Fruit fly (Drosophila melanogaster) whole organism, embryonic: Measurements from ENCODE around the gene CG13364.

Source experiments
- ATbp ChIP-seq: fragments of 200-800 bp; sonication (Bioruptor generic); optimal IDR thresholded peaks from 2 replicates; lab custom pipeline; 2017; ENCODE audit warnings: missing biosample characterization, mild to moderate bottlenecking, missing genetic modification characterization, missing genetic modification reagents
- Awh ChIP-seq: fragments of 200-800 bp; sonication (Bioruptor generic); IDR thresholded peaks from 2 replicates; pipeline ENCODE4, ENCODE4 v1.3.6; 2022; ENCODE audit warnings: missing biosample characterization, missing genetic modification characterization
- CG11247 ChIP-seq: fragments of 200-800 bp; sonication (Bioruptor generic); IDR thresholded peaks from 2 replicates; pipeline ENCODE4 v1.3.6; 2022; ENCODE audit warnings: missing biosample characterization, missing genetic modification characterization
- CG11398 ChIP-seq: fragments of 200-800 bp; sonication (Bioruptor generic); optimal IDR thresholded peaks from 2 replicates; lab custom pipeline; 2016; ENCODE audit warnings: missing biosample characterization, missing genetic modification characterization
- CG13424 ChIP-seq: fragments of 200-800 bp; sonication (Bioruptor generic); optimal IDR thresholded peaks from 2 replicates; lab custom pipeline; 2019; ENCODE audit warnings: missing biosample characterization, mild to moderate bottlenecking, missing genetic modification characterization, moderate library complexity
- CG14965 ChIP-seq: fragments of 200-800 bp; sonication (Bioruptor generic); optimal IDR thresholded peaks from 2 replicates; lab custom pipeline; 2016; ENCODE audit warnings: missing biosample characterization, missing genetic modification characterization, borderline replicate concordance
- CG1602 ChIP-seq: fragments of 200-800 bp; sonication (Bioruptor generic); optimal IDR thresholded peaks from 3 replicates; lab custom pipeline; 2016; ENCODE audit warnings: missing biosample characterization, missing genetic modification characterization
- CG1647 ChIP-seq: fragments of 200-800 bp; sonication (Bioruptor generic); optimal IDR thresholded peaks from 3 replicates; lab custom pipeline; 2016; ENCODE audit warnings: missing biosample characterization, missing genetic modification characterization
- CG17612 ChIP-seq: fragments of 200-800 bp; sonication (Bioruptor generic); IDR thresholded peaks from 2 replicates; pipeline ENCODE4 v1.3.6; 2022; ENCODE audit warnings: missing biosample characterization, missing genetic modification characterization
- CG18011 ChIP-seq: fragments of 200-800 bp; sonication (Bioruptor generic); optimal IDR thresholded peaks from 2 replicates; lab custom pipeline; 2017; ENCODE audit warnings: missing biosample characterization, missing genetic modification characterization, mild to moderate bottlenecking, moderate library complexity, missing genotype
- CG18476 ChIP-seq: fragments of 200-800 bp; sonication (Bioruptor generic); optimal IDR thresholded peaks from 2 replicates; lab custom pipeline; 2016; ENCODE audit warnings: missing biosample characterization, mild to moderate bottlenecking, missing genetic modification characterization
- CG18619 ChIP-seq: fragments of 200-800 bp; sonication (Bioruptor generic); optimal IDR thresholded peaks from 3 replicates; lab custom pipeline; 2017; ENCODE audit warnings: missing biosample characterization, mild to moderate bottlenecking, missing genetic modification characterization
- CG2129 ChIP-seq: fragments of 200-800 bp; sonication (Bioruptor generic); IDR thresholded peaks from 2 replicates; pipeline ENCODE4 v1.3.6; 2022; ENCODE audit warnings: missing biosample characterization, missing genetic modification characterization; ENCODE audit not compliant: partially characterized antibody
- CG2678 ChIP-seq: fragments of 200-800 bp; sonication (Bioruptor generic); optimal IDR thresholded peaks from 3 replicates; lab custom pipeline; 2019; ENCODE audit warnings: missing biosample characterization, mild to moderate bottlenecking, missing genetic modification characterization, moderate library complexity
- CG34422 ChIP-seq: fragments of 200-800 bp; sonication (Bioruptor generic); IDR thresholded peaks from 3 replicates; pipeline ENCODE4 v1.3.6; 2022; ENCODE audit warnings: missing biosample characterization, missing genetic modification characterization
- CG6254 ChIP-seq: fragments of 200-800 bp; sonication (Bioruptor generic); optimal IDR thresholded peaks from 3 replicates; lab custom pipeline; 2017; ENCODE audit warnings: mild to moderate bottlenecking, missing biosample characterization, missing genetic modification reagents, missing genetic modification characterization
- CG7271 ChIP-seq: fragments of 200-800 bp; sonication (Bioruptor generic); optimal IDR thresholded peaks from 2 replicates; lab custom pipeline; 2018; ENCODE audit warnings: missing biosample characterization, mild to moderate bottlenecking, missing genetic modification characterization, moderate library complexity
- CG9932 ChIP-seq: fragments of 200-800 bp; sonication (Bioruptor generic); IDR thresholded peaks from 2 replicates; pipeline ENCODE4 v1.3.6; 2022; ENCODE audit warnings: missing biosample characterization, missing genetic modification characterization
- CrebB ChIP-seq: fragments of 200-800 bp; sonication (Bioruptor generic); optimal IDR thresholded peaks from 3 replicates; lab custom pipeline; 2018; ENCODE audit warnings: missing biosample characterization, mild to moderate bottlenecking, missing genetic modification characterization
- ERR ChIP-seq: fragments of 200-800 bp; sonication (Bioruptor generic); optimal IDR thresholded peaks from 2 replicates; lab custom pipeline; 2016; ENCODE audit warnings: missing biosample characterization, missing genetic modification characterization
- Hmr ChIP-seq: fragments of 200-800 bp; sonication (Bioruptor generic); optimal IDR thresholded peaks from 3 replicates; lab custom pipeline; 2017; ENCODE audit warnings: mild to moderate bottlenecking, missing biosample characterization, missing genetic modification reagents, missing genetic modification characterization
- Lim3 ChIP-seq: fragments of 200-800 bp; sonication (Bioruptor generic); IDR thresholded peaks from 2 replicates; pipeline ENCODE4 v1.3.6; 2022; ENCODE audit warnings: missing biosample characterization, missing genetic modification characterization
- MBD-R2 ChIP-seq: fragments of 200-800 bp; sonication (Bioruptor generic); IDR thresholded peaks from 2 replicates; pipeline ENCODE4 v1.3.6; 2022; ENCODE audit warnings: missing biosample characterization, missing genetic modification characterization
- Mrtf ChIP-seq: fragments of 200-800 bp; sonication (Bioruptor generic); IDR thresholded peaks from 3 replicates; pipeline ENCODE4 v1.3.6; 2022; ENCODE audit warnings: missing biosample characterization, missing genetic modification characterization
- NC2α ChIP-seq: fragments of 200-800 bp; sonication (Bioruptor generic); optimal IDR thresholded peaks from 2 replicates; lab custom pipeline; 2016; ENCODE audit warnings: missing biosample characterization, missing genetic modification characterization
- Oaz ChIP-seq: fragments of 200-800 bp; sonication (Bioruptor generic); IDR thresholded peaks from 2 replicates; pipeline ENCODE4 v1.3.6; 2022; ENCODE audit warnings: missing biosample characterization, missing genetic modification characterization
- Oli ChIP-seq: fragments of 200-800 bp; sonication (Bioruptor generic); optimal IDR thresholded peaks from 2 replicates; lab custom pipeline; 2018; ENCODE audit warnings: missing biosample characterization, mild to moderate bottlenecking, missing genetic modification characterization, moderate library complexity
- Rx ChIP-seq: fragments of 200-800 bp; sonication (Bioruptor generic); IDR thresholded peaks from 2 replicates; pipeline ENCODE4 v1.3.6; 2022; ENCODE audit warnings: missing biosample characterization, missing genetic modification characterization
- Sin3A ChIP-seq: fragments of >200 bp; optimal IDR thresholded peaks from 2 replicates; lab custom pipeline; 2018
- Sox102F ChIP-seq: fragments of 200-800 bp; sonication (Bioruptor generic); optimal IDR thresholded peaks from 2 replicates; lab custom pipeline; 2018; ENCODE audit warnings: missing biosample characterization, mild to moderate bottlenecking, missing genetic modification characterization, moderate library complexity
- Sry-δ ChIP-seq: fragments of 200-800 bp; sonication (Bioruptor generic); optimal IDR thresholded peaks from 2 replicates; lab custom pipeline; 2016; ENCODE audit warnings: missing biosample characterization, missing genetic modification characterization
- bbx ChIP-seq: fragments of 200-800 bp; sonication (Bioruptor generic); IDR thresholded peaks from 2 replicates; pipeline ENCODE4 v1.3.6; 2022; ENCODE audit warnings: missing biosample characterization, missing genetic modification characterization; ENCODE audit not compliant: partially characterized antibody
- croc ChIP-seq: fragments of 200-800 bp; sonication (Bioruptor generic); conservative IDR thresholded peaks from 3 replicates; pipeline ENCODE4 v1.3.6; 2022; ENCODE audit warnings: missing biosample characterization, missing genetic modification characterization
- crol ChIP-seq: fragments of 200-800 bp; sonication (Bioruptor generic); IDR thresholded peaks from 2 replicates; pipeline ENCODE4 v1.3.6; 2022; ENCODE audit warnings: missing biosample characterization, missing genetic modification characterization
- dpn ChIP-seq, 2 experiments: fragments of 200-800 bp; sonication (Bioruptor generic); optimal IDR thresholded peaks; 3 replicates each; lab custom pipeline; 2016; ENCODE audit warnings: missing biosample characterization in 2 of 2, missing genetic modification characterization in 2 of 2
- eve ChIP-seq, 2 experiments: fragments of >200 bp; optimal IDR thresholded peaks; 2 replicates each; lab custom pipeline; 2017; ENCODE audit warnings: missing biosample characterization in 2 of 2, missing genetic modification characterization in 2 of 2
- exex ChIP-seq: fragments of 200-800 bp; sonication (Bioruptor generic); optimal IDR thresholded peaks from 4 replicates; lab custom pipeline; 2018; ENCODE audit warnings: missing biosample characterization, mild to moderate bottlenecking, missing genetic modification characterization, moderate library complexity
- grn ChIP-seq: fragments of 200-800 bp; sonication (Bioruptor generic); optimal IDR thresholded peaks from 3 replicates; lab custom pipeline; 2017; ENCODE audit warnings: missing biosample characterization, missing genetic modification characterization
- gsb ChIP-seq: fragments of 200-800 bp; sonication (Bioruptor generic); IDR thresholded peaks from 2 replicates; pipeline ENCODE4 v1.3.6; 2022; ENCODE audit warnings: missing biosample characterization, missing genetic modification characterization
- gsb-n ChIP-seq: fragments of 200-800 bp; sonication (Bioruptor generic); optimal IDR thresholded peaks from 3 replicates; lab custom pipeline; 2018; ENCODE audit warnings: missing biosample characterization, mild to moderate bottlenecking, missing genetic modification characterization
- ken ChIP-seq: fragments of 200-800 bp; sonication (Bioruptor generic); IDR thresholded peaks from 3 replicates; pipeline ENCODE4 v1.3.6; 2022; ENCODE audit warnings: missing biosample characterization, missing genetic modification characterization
- nerfin-2 ChIP-seq: fragments of 200-800 bp; sonication (Bioruptor generic); IDR thresholded peaks from 2 replicates; pipeline ENCODE4 v1.3.6; 2022; ENCODE audit warnings: missing biosample characterization, missing genetic modification characterization; ENCODE audit not compliant: partially characterized antibody
- pan ChIP-seq, 4 experiments: fragments of >200 bp in 3 of 4; fragments of 200-800 bp in 1 of 4; sonication (Bioruptor generic) in 1 of 4; optimal IDR thresholded peaks in 3 of 4; IDR thresholded peaks in 1 of 4; 2 replicates each; pipeline versions ENCODE4 v1.3.6 to Lab custom; 2017 to 2022; ENCODE audit warnings: missing biosample characterization in 2 of 4, missing genetic modification characterization in 2 of 4, mixed read lengths in 1 of 4
- phol ChIP-seq: fragments of 200-800 bp; sonication (Bioruptor generic); optimal IDR thresholded peaks from 3 replicates; lab custom pipeline; 2018; ENCODE audit warnings: missing biosample characterization, mild to moderate bottlenecking, missing genetic modification characterization, moderate library complexity
- pnt ChIP-seq: fragments of 200-800 bp; sonication (Bioruptor generic); optimal IDR thresholded peaks from 3 replicates; lab custom pipeline; 2016; ENCODE audit warnings: missing biosample characterization, missing genetic modification characterization
- sens ChIP-seq: fragments of 200-800 bp; sonication (Bioruptor generic); peaks from one replicate; lab custom pipeline; 2016; ENCODE audit warnings: missing biosample characterization, missing genetic modification characterization
- slbo ChIP-seq: fragments of 200-800 bp; sonication (Bioruptor generic); IDR thresholded peaks from 2 replicates; pipeline ENCODE4 v1.3.6; 2022; ENCODE audit warnings: missing biosample characterization, missing genetic modification characterization
- slou ChIP-seq: fragments of 200-800 bp; sonication (Bioruptor generic); optimal IDR thresholded peaks from 3 replicates; lab custom pipeline; 2016; ENCODE audit warnings: missing biosample characterization, missing genetic modification characterization
- z ChIP-seq: fragments of 200-800 bp; sonication (Bioruptor generic); IDR thresholded peaks from 3 replicates; pipeline ENCODE4 v1.3.6; 2022; ENCODE audit warnings: missing biosample characterization, missing genetic modification characterization
- zen ChIP-seq: fragments of 200-800 bp; sonication (Bioruptor generic); optimal IDR thresholded peaks from 3 replicates; lab custom pipeline; 2018; ENCODE audit warnings: missing biosample characterization, mild to moderate bottlenecking, missing genetic modification characterization, moderate library complexity

CG13364 gene

DNA sequence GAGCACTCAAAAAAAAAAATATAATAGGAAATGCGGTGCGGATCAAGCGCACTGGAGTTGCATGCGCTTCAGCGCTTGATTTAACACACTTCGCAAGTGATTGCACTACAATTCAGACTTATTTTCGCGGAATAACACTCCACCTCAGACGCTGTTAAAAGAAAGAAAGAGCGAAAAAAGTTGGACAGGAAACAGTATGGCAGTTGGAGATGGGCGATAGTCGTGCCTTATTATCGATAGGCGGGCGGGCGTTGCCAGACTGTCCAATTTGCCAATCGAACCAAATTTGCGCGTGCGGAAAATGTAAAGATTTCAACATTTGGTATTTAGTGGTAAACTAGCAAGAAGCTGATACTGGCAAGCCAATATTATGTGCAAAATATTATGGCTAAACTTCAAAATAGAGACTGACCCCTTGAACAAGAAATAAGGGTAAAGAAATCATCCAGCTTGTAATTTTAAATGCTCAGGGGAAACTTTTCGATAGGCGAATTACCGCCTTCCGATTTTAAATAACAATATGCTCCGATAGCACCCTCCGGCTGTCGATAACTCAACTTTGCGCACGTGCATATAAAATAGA is 4.3 kb upstream of the CG13364 start, which contains the start of the genes RpL36 and Mybbp1A (continued):
- TF ChIP-seq CG11398 (GFP tag; lab: Kevin White, UChicago): peak; percentile 65
- TF ChIP-seq CG11247 (GFP tag; lab: Robert Waterston, UW): peak; percentile 63; the same call in 1 of the 2 replicates
- peak; percentile 85 for TF ChIP-seq CG18619 (GFP tag; lab: Kevin White, UChicago)
- TF ChIP-seq CG13424 (tag; lab: Kevin White, UChicago): peak; percentile 34
- peak; percentile 54; the same call in 2 of the 3 replicates for TF ChIP-seq Mrtf
- TF ChIP-seq Oli (tag; lab: Kevin White, UChicago): peak; percentile 54
- peak; percentile 52 for TF ChIP-seq CG14965 (GFP tag; lab: Kevin White, UChicago)
- TF ChIP-seq MBD-R2 (GFP tag; lab: Robert Waterston, UW): 0 out of 2 replicates have a peak, but pooled peaks have one; percentile 42
- TF ChIP-seq slou (GFP tag; lab: Kevin White, UChicago): peak; percentile 66
- TF ChIP-seq CG2678 (tag; lab: Kevin White, UChicago): peak; percentile 64
- TF ChIP-seq Hmr (GFP tag; lab: Kevin White, UChicago): peak; percentile 90
- TF ChIP-seq CrebB (tag; lab: Kevin White, UChicago): peak; percentile 52
- no peak for TF ChIP-seq Sox102F (GFP tag; lab: Kevin White, UChicago)
- no peak for TF ChIP-seq exex
- TF ChIP-seq zen (tag; lab: Kevin White, UChicago): peak; percentile 29
- peak; percentile 34 for TF ChIP-seq ERR (GFP tag; lab: Kevin White, UChicago)
- TF ChIP-seq Sry-δ (GFP tag; lab: Kevin White, UChicago): peak; percentile 98
- no peak for TF ChIP-seq gsb-n (tag; lab: Kevin White, UChicago)
- no peak for TF ChIP-seq Lim3
- peak; percentile 15; the same call in 1 of the 2 replicates for TF ChIP-seq Awh (GFP tag; lab: Robert Waterston, UW)
- TF ChIP-seq ken (GFP tag; lab: Robert Waterston, UW): peak; percentile 83
- no peak for TF ChIP-seq croc
- peak; percentile 92 for TF ChIP-seq Sin3A
- TF ChIP-seq z: no peak
- peak; percentile 79 for TF ChIP-seq CG34422 (GFP tag; lab: Robert Waterston, UW)
- TF ChIP-seq CG1647 (GFP tag; lab: Kevin White, UChicago): peak; percentile 16
- TF ChIP-seq eve (GFP tag; optimal IDR thresholded peaks at IDR 0.05; lab: Kevin White, UChicago): no peak
- peak; percentile 80 for TF ChIP-seq bbx (GFP tag; lab: Robert Waterston, UW)
- TF ChIP-seq slbo (GFP tag; lab: Robert Waterston, UW): peak; percentile 79
- TF ChIP-seq CG7271 (tag; lab: Kevin White, UChicago): peak; percentile 68
- TF ChIP-seq NC2α (GFP tag; lab: Kevin White, UChicago): peak; percentile 61
- TF ChIP-seq nerfin-2 (GFP tag; lab: Robert Waterston, UW): peak; percentile 83
- peak; percentile 9 for TF ChIP-seq CG18476 (GFP tag; lab: Kevin White, UChicago)
- TF ChIP-seq pnt (GFP tag; lab: Kevin White, UChicago): peak; percentile 25
- peak; percentile 59 for TF ChIP-seq CG6254 (GFP tag; lab: Kevin White, UChicago)
- TF ChIP-seq sens (GFP tag; lab: Kevin White, UChicago): peak; percentile 93
- peak; percentile 24; the same call in 1 of the 2 replicates for TF ChIP-seq gsb (GFP tag; lab: Robert Waterston, UW)
- no peak for TF ChIP-seq pan (optimal IDR thresholded peaks at IDR 0.05; lab: Kevin White, UChicago)
- peak in 1 of 2 experiments; percentile 67 for TF ChIP-seq pan (GFP tag; optimal IDR thresholded peaks at IDR 0.05 in 1 of 2, IDR thresholded peaks at IDR 0.05 in 1 of 2)
- peak; percentile 64 for TF ChIP-seq Rx (GFP tag; lab: Robert Waterston, UW)
- peak; percentile 54 to 82 for TF ChIP-seq dpn (GFP tag; optimal IDR thresholded peaks at IDR 0.05; lab: Kevin White, UChicago)
- peak; percentile 90 for TF ChIP-seq phol
- TF ChIP-seq CG17612 (GFP tag; lab: Robert Waterston, UW): no peak
- peak; percentile 57 for TF ChIP-seq grn
- TF ChIP-seq CG18011 (GFP tag; lab: Kevin White, UChicago): peak; percentile 47
- peak; percentile 38; the same call in 1 of the 2 replicates for TF ChIP-seq Oaz
- no peak for TF ChIP-seq crol (GFP tag; lab: Robert Waterston, UW)
- TF ChIP-seq ATbp (GFP tag; lab: Kevin White, UChicago): peak; percentile 73
- TF ChIP-seq CG1602 (GFP tag; lab: Kevin White, UChicago): peak; percentile 31
- peak; percentile 68 for TF ChIP-seq CG9932 (GFP tag; lab: Robert Waterston, UW)
- TF ChIP-seq CG2129 (GFP tag; lab: Robert Waterston, UW): peak; percentile 53
